Worm (Caenorhabditis elegans): ENCODE results near the gene K05F1.8.

DNA sequence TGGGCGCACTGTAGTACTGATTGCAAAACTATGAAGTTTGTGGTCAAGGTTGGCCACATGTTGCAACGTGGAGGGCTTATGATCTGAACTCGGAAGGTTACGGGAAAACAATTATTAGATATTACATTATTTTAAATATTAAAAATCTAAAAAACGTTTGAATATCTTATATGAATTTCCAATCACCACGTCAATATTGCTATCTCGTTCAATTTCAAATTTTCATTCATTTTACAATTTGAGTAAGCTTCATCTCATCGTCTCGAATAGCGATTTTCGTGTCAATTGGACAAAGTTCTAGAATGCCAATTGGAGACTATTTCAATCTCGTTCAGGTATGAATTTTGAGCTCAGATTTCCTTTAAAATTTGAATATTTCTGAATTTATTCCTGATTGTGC, 16.9 kb upstream of the K05F1.8 start, which contains the start of gene ZK1248.20:
- no peak for TF ChIP-seq dmd-8 (GFP tag; IDR thresholded peaks at IDR 0.05)
- no peak for TF ChIP-seq ZK546.5 (tag; optimal IDR thresholded peaks at IDR 0.05)
- no peak for TF ChIP-seq tag-97 (GFP tag; IDR thresholded peaks at IDR 0.05)
- TF ChIP-seq tra-1 (GFP tag; IDR thresholded peaks at IDR 0.05): no peak
- TF ChIP-seq aly-2 (tag; optimal IDR thresholded peaks at IDR 0.05): no peak
- no peak for TF ChIP-seq aha-1 (tag)
- no peak for TF ChIP-seq nhr-28 (tag; optimal IDR thresholded peaks at IDR 0.05)
- no peak for TF ChIP-seq lin-13 (GFP tag; optimal IDR thresholded peaks at IDR 0.05)

All from whole organism, L4 larva.